Worm (Caenorhabditis elegans): Measurements from ENCODE around the gene uaf-2.
"Not testable (repeated sequence)": the region's sequence is repeated elsewhere in the genome, so short reads cannot be mapped to it uniquely, and the experiment has no call there.

DNA sequence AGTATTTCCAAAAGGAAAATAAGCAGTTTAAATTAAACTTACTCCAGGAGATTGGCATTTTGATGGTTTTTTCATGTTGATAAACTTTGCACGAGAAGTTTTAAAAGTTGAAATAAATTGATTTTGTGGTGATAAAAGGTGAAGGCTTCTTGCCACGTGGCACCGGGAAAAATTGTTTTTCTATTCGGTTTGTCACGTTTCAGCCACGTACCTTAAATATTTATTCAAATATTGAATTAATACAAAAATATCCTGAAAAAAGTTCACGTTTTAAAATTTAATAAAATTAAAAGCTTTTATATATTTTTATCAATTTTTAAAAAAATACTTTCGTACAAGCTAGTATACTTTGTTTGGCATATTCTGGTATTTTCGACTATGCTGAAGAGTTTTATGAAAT is 47.8 kb downstream of the uaf-2 start, which contains the start of gene Y116A8C.24:
- not testable (repeated sequence) for TF ChIP-seq snpc-4 (tag; optimal IDR thresholded peaks at IDR 0.05); nhr-71 (tag; optimal IDR thresholded peaks at IDR 0.05); mep-1 (tag; optimal IDR thresholded peaks at IDR 0.05); mdl-1 (tag; optimal IDR thresholded peaks at IDR 0.05); nhr-12 (tag; optimal IDR thresholded peaks at IDR 0.05); fkh-10 (GFP tag; optimal IDR thresholded peaks at IDR 0.05); ztf-4 (tag; optimal IDR thresholded peaks at IDR 0.05); alr-1 (tag; optimal IDR thresholded peaks at IDR 0.05; ENCODE audit: borderline replicate concordance); mab-9 (GFP tag; IDR thresholded peaks at IDR 0.05); skn-1 (tag; optimal IDR thresholded peaks at IDR 0.05); lin-39 (tag; optimal IDR thresholded peaks at IDR 0.05); ztf-11 (tag; optimal IDR thresholded peaks at IDR 0.05); nhr-28 (tag; optimal IDR thresholded peaks at IDR 0.05)

Measured in whole organism, L1 larva.